Worm (Caenorhabditis elegans) whole organism, young adult: Measurements from ENCODE around the gene degt-1.
A peak's percentile ranks its signal among the peaks of the same experiment; 100 is the strongest.

ENCODE experiments used
- F52B5.7 ChIP-seq: sonication (generic microtip); optimal IDR thresholded peaks from 2 replicates; lab custom pipeline; 2016; ENCODE audit warnings: mild to moderate bottlenecking, missing genetic modification characterization, missing compliant biosample characterization
- F57A8.1 ChIP-seq: fragments of 200-800 bp; sonication (Bioruptor generic); optimal IDR thresholded peaks from 2 replicates; lab custom pipeline; 2018; ENCODE audit warnings: mild to moderate bottlenecking, missing genetic modification characterization, moderate library complexity, missing compliant biosample characterization
- F57C9.4 ChIP-seq: sonication (generic microtip); optimal IDR thresholded peaks from 2 replicates; lab custom pipeline; 2017; ENCODE audit warnings: mild to moderate bottlenecking, missing genetic modification characterization, missing compliant biosample characterization
- K11D2.4 ChIP-seq: fragments of 200-800 bp; sonication (Bioruptor generic); IDR thresholded peaks from 2 replicates; pipeline ENCODE4 v1.3.6; 2022; ENCODE audit warnings: missing genetic modification reagents, missing genetic modification characterization, missing compliant biosample characterization
- K12H6.12 ChIP-seq: fragments of 200-800 bp; sonication (Bioruptor generic); optimal IDR thresholded peaks from 2 replicates; lab custom pipeline; 2018; ENCODE audit warnings: mild to moderate bottlenecking, missing genetic modification characterization, missing compliant biosample characterization
- T07F8.4 ChIP-seq: sonication (generic microtip); optimal IDR thresholded peaks from 2 replicates; lab custom pipeline; 2016; ENCODE audit warnings: mild to moderate bottlenecking, missing genetic modification characterization, moderate library complexity, missing compliant biosample characterization
- T26A5.8 ChIP-seq: sonication (generic microtip); optimal IDR thresholded peaks from 2 replicates; lab custom pipeline; 2016; ENCODE audit warnings: missing genetic modification characterization, missing compliant biosample characterization
- Y53F4B.3 ChIP-seq: fragments of 200-800 bp; sonication (Bioruptor generic); IDR thresholded peaks from 2 replicates; pipeline ENCODE4 v1.3.6; 2022; ENCODE audit warnings: missing genetic modification reagents, missing genetic modification characterization, missing compliant biosample characterization
- Y56A3A.18 ChIP-seq: fragments of 200-800 bp; sonication (Bioruptor generic); IDR thresholded peaks from 2 replicates; pipeline ENCODE4 v1.3.6; 2022; ENCODE audit warnings: missing genetic modification reagents, missing genetic modification characterization, missing compliant biosample characterization
- ama-1 ChIP-seq, 3 experiments: fragments of 150-350 bp in 1 of 3; sonication (generic microtip) in 2 of 3; optimal IDR thresholded peaks; 2 replicates each; lab custom pipeline; 2014 to 2018; ENCODE audit warnings: missing biosample characterization in 2 of 3, missing genetic modification characterization in 2 of 3, missing genetic modification reagents in 2 of 3
- aptf-3 ChIP-seq: fragments of 200-800 bp; sonication (Bioruptor generic); IDR thresholded peaks from 2 replicates; pipeline ENCODE4 v1.3.6; 2022; ENCODE audit warnings: missing genetic modification characterization, missing compliant biosample characterization
- atf-7 ChIP-seq: sonication (generic microtip); optimal IDR thresholded peaks from 2 replicates; lab custom pipeline; 2017; ENCODE audit warnings: mild to moderate bottlenecking, missing genetic modification characterization, missing compliant biosample characterization
- athp-1 ChIP-seq: sonication (generic microtip); optimal IDR thresholded peaks from 2 replicates; lab custom pipeline; 2017; ENCODE audit warnings: mild to moderate bottlenecking, missing genetic modification characterization, missing compliant biosample characterization
- ceh-100 ChIP-seq: fragments of 200-800 bp; sonication (Bioruptor generic); IDR thresholded peaks from 2 replicates; pipeline ENCODE4 v1.3.6; 2022; ENCODE audit warnings: missing genetic modification reagents, missing genetic modification characterization, missing compliant biosample characterization
- ceh-91 ChIP-seq: fragments of 200-800 bp; sonication (Bioruptor generic); IDR thresholded peaks from 2 replicates; pipeline ENCODE4 v1.3.6; 2022; ENCODE audit warnings: missing genetic modification reagents, missing genetic modification characterization, missing compliant biosample characterization
- die-1 ChIP-seq: sonication (generic microtip); optimal IDR thresholded peaks from 2 replicates; lab custom pipeline; 2016; ENCODE audit warnings: missing genotype, mild to moderate bottlenecking, missing genetic modification characterization, missing compliant biosample characterization
- efl-1 ChIP-seq: fragments of 150-350 bp; optimal IDR thresholded peaks from 2 replicates; lab custom pipeline; 2014; ENCODE audit warnings: missing biosample characterization, missing genetic modification reagents, missing genetic modification characterization
- egl-44 ChIP-seq: fragments of 200-800 bp; sonication (Bioruptor generic); IDR thresholded peaks from 2 replicates; pipeline ENCODE4 v1.3.6; 2022; ENCODE audit warnings: missing genetic modification reagents, missing genetic modification characterization, missing compliant biosample characterization
- egrh-3 ChIP-seq: fragments of 200-800 bp; sonication (Bioruptor generic); IDR thresholded peaks from 2 replicates; pipeline ENCODE4 v1.3.6; 2022; ENCODE audit warnings: missing genetic modification reagents, missing genetic modification characterization, missing compliant biosample characterization
- ekl-4 ChIP-seq: fragments of 200-800 bp; sonication (Bioruptor generic); IDR thresholded peaks from 2 replicates; pipeline ENCODE4 v1.3.6; 2022; ENCODE audit warnings: missing genetic modification reagents, missing genetic modification characterization, missing compliant biosample characterization
- hmg-1.2 ChIP-seq: fragments of 200-800 bp; sonication (Bioruptor generic); IDR thresholded peaks from 2 replicates; pipeline ENCODE4 v1.3.6; 2022; ENCODE audit warnings: missing genetic modification reagents, missing genetic modification characterization, missing compliant biosample characterization
- hmg-20 ChIP-seq: fragments of 200-800 bp; sonication (Bioruptor generic); IDR thresholded peaks from 2 replicates; pipeline ENCODE4 v1.3.6; 2022; ENCODE audit warnings: missing genetic modification reagents, missing genetic modification characterization, missing compliant biosample characterization
- lin-26 ChIP-seq: fragments of 200-800 bp; sonication (Bioruptor generic); IDR thresholded peaks from 2 replicates; pipeline ENCODE4 v1.3.6; 2022; ENCODE audit warnings: missing genetic modification reagents, missing genetic modification characterization, missing compliant biosample characterization
- madf-8 ChIP-seq: fragments of 200-800 bp; sonication (Bioruptor generic); conservative IDR thresholded peaks from 2 replicates; pipeline ENCODE4 v1.3.6; 2022; ENCODE audit warnings: missing genetic modification reagents, missing genetic modification characterization, missing compliant biosample characterization
- mcd-1 ChIP-seq: fragments of 200-800 bp; sonication (Bioruptor generic); IDR thresholded peaks from 2 replicates; pipeline ENCODE4 v1.3.6; 2022; ENCODE audit warnings: missing genetic modification reagents, missing genetic modification characterization, missing compliant biosample characterization
- mxl-1 ChIP-seq: sonication (generic microtip); optimal IDR thresholded peaks from 2 replicates; lab custom pipeline; 2016; ENCODE audit warnings: missing genetic modification characterization, missing compliant biosample characterization
- nfya-1 ChIP-seq: sonication (generic microtip); optimal IDR thresholded peaks from 2 replicates; lab custom pipeline; 2017; ENCODE audit warnings: antibody characterized with exemption, missing compliant biosample characterization, missing genetic modification characterization, borderline replicate concordance; ENCODE audit not compliant: insufficient read depth
- nhr-120 ChIP-seq: fragments of 200-800 bp; sonication (Bioruptor generic); IDR thresholded peaks from 2 replicates; pipeline ENCODE4 v1.3.6; 2022; ENCODE audit warnings: missing genetic modification characterization, missing compliant biosample characterization
- nhr-80 ChIP-seq: sonication (generic microtip); optimal IDR thresholded peaks from 2 replicates; lab custom pipeline; 2016; ENCODE audit warnings: missing genetic modification characterization, missing compliant biosample characterization
- nhr-90 ChIP-seq: sonication (generic microtip); optimal IDR thresholded peaks from 2 replicates; lab custom pipeline; 2016; ENCODE audit warnings: missing genotype, mild to moderate bottlenecking, missing genetic modification characterization, missing compliant biosample characterization
- rec-8 ChIP-seq, 2 experiments: sonication (generic microtip); optimal IDR thresholded peaks; 2 replicates each; lab custom pipeline; 2016; ENCODE audit warnings: mild to moderate bottlenecking in 2 of 2, missing genetic modification characterization in 2 of 2, missing genetic modification reagents in 2 of 2, missing genotype in 2 of 2, missing biosample characterization in 1 of 2, missing compliant biosample characterization in 1 of 2, moderate library complexity in 1 of 2
- sdz-38 ChIP-seq: sonication (generic microtip); optimal IDR thresholded peaks from 2 replicates; lab custom pipeline; 2016; ENCODE audit warnings: missing genotype, missing genetic modification characterization, missing compliant biosample characterization
- snpc-1.1 ChIP-seq: sonication (generic microtip); optimal IDR thresholded peaks from 2 replicates; lab custom pipeline; 2017; ENCODE audit warnings: missing genetic modification characterization, mild to moderate bottlenecking, missing compliant biosample characterization, antibody characterized with exemption, moderate library complexity, missing genotype, missing genetic modification reagents; ENCODE audit not compliant: insufficient read depth
- sptf-2 ChIP-seq: fragments of 200-800 bp; sonication (Bioruptor generic); optimal IDR thresholded peaks from 2 replicates; lab custom pipeline; 2018; ENCODE audit warnings: mild to moderate bottlenecking, missing genetic modification characterization, missing compliant biosample characterization
- tbx-9 ChIP-seq: sonication (generic microtip); optimal IDR thresholded peaks from 2 replicates; lab custom pipeline; 2016; ENCODE audit warnings: borderline replicate concordance, missing genetic modification characterization, inconsistent platforms, missing compliant biosample characterization
- xnd-1 ChIP-seq: sonication (generic microtip); optimal IDR thresholded peaks from 2 replicates; lab custom pipeline; 2016; ENCODE audit warnings: missing genotype, missing genetic modification reagents, missing genetic modification characterization, missing compliant biosample characterization
- ztf-22 ChIP-seq: fragments of 200-800 bp; sonication (Bioruptor generic); optimal IDR thresholded peaks from 2 replicates; lab custom pipeline; 2018; ENCODE audit warnings: mild to moderate bottlenecking, missing genetic modification characterization, moderate library complexity, missing compliant biosample characterization

The degt-1 gene

ce11 chrV:10557676-10558075, 17.6 kb downstream of the degt-1 start, which contains the start of gene best-14:
Gene best-14, plus strand, starts transcription at chrV:10557976.
- TF ChIP-seq ceh-100 (GFP tag; lab: Robert Waterston, UW) = no peak
- TF ChIP-seq rec-8 (tag; optimal IDR thresholded peaks at IDR 0.05; lab: Kevin White, UChicago) = no peak
- no peak for TF ChIP-seq mcd-1 (GFP tag; lab: Robert Waterston, UW)
- TF ChIP-seq ama-1 (optimal IDR thresholded peaks at IDR 0.05; lab: Kevin White, UChicago) = no peak
- no peak for TF ChIP-seq ama-1 (GFP tag; optimal IDR thresholded peaks at IDR 0.05; lab: Kevin White, UChicago)
- no peak for TF ChIP-seq xnd-1 (tag; lab: Kevin White, UChicago)

ce11 chrV:10560621-10561020, 20.5 kb downstream of the degt-1 start, which contains the start of gene col-152:
Gene col-152, plus strand, starts transcription at chrV:10560921.
- TF ChIP-seq die-1 (tag; lab: Kevin White, UChicago) = no peak
- TF ChIP-seq F57C9.4 (tag; lab: Kevin White, UChicago) = no peak
- no peak for TF ChIP-seq hmg-20
- TF ChIP-seq ekl-4 (GFP tag; lab: Robert Waterston, UW) = no peak
- no peak for TF ChIP-seq xnd-1 (tag; lab: Kevin White, UChicago)
- TF ChIP-seq athp-1 = no peak
- no peak for TF ChIP-seq lin-26 (GFP tag; lab: Robert Waterston, UW)
- no peak for TF ChIP-seq aptf-3 (GFP tag; lab: Robert Waterston, UW)
- TF ChIP-seq nhr-120 (GFP tag; lab: Robert Waterston, UW) = no peak
- no peak for TF ChIP-seq efl-1 (GFP tag; lab: Kevin White, UChicago)

ce11 chrV:10561632-10562031, 21.5 kb downstream of the degt-1 start:
- no peak for TF ChIP-seq egl-44 (GFP tag; lab: Robert Waterston, UW)
- TF ChIP-seq ztf-22 (GFP tag; lab: Kevin White, UChicago) = peak; percentile 30
- TF ChIP-seq efl-1 (GFP tag; lab: Kevin White, UChicago) = no peak
- no peak for TF ChIP-seq Y53F4B.3
- TF ChIP-seq egrh-3 (GFP tag; lab: Robert Waterston, UW) = peak; percentile 52; the same call in 1 of the 2 replicates
- TF ChIP-seq T26A5.8 (tag; lab: Kevin White, UChicago) = no peak

ce11 chrV:10562817-10563216, 22.7 kb downstream of the degt-1 start:
- TF ChIP-seq tbx-9 (tag; lab: Kevin White, UChicago) (no peak), ceh-91 (no peak), K11D2.4 (GFP tag; lab: Robert Waterston, UW) (no peak), nhr-80 (tag; lab: Kevin White, UChicago) (peak; percentile 60), nhr-90 (no peak), K12H6.12 (no peak), atf-7 (tag; lab: Kevin White, UChicago) (peak; percentile 63), F52B5.7 (no peak)

- TF ChIP-seq sptf-2 = no peak
- TF ChIP-seq hmg-20 = no peak
- TF ChIP-seq hmg-1.2 (GFP tag; lab: Robert Waterston, UW) = no peak
- TF ChIP-seq F57A8.1 (GFP tag; lab: Kevin White, UChicago) = no peak
- TF ChIP-seq T07F8.4 = no peak
- TF ChIP-seq sdz-38 (tag; lab: Kevin White, UChicago) = no peak
- TF ChIP-seq snpc-1.1 = no peak
- no peak for TF ChIP-seq madf-8
- no peak for TF ChIP-seq nfya-1 (tag; lab: Kevin White, UChicago)
- TF ChIP-seq Y56A3A.18 (GFP tag; lab: Robert Waterston, UW) = no peak
- no peak for TF ChIP-seq mxl-1 (tag; lab: Kevin White, UChicago)
- TF ChIP-seq, all 124 proteins: peak for 0
Measured at ce11 chrV:10564140-10564539, 24.0 kb downstream of the degt-1 start.
